Fruit fly (Drosophila melanogaster) S2 (cell line): ENCODE data around the gene HIPP1.

Experiments used
- CG8478 ChIP-seq: fragments of >200 bp; optimal IDR thresholded peaks from 2 replicates; lab custom pipeline; 2018
- CTCF ChIP-seq, 2 experiments: fragments of >200 bp; optimal IDR thresholded peaks; 2 replicates each; lab custom pipeline; 2018

DNA sequence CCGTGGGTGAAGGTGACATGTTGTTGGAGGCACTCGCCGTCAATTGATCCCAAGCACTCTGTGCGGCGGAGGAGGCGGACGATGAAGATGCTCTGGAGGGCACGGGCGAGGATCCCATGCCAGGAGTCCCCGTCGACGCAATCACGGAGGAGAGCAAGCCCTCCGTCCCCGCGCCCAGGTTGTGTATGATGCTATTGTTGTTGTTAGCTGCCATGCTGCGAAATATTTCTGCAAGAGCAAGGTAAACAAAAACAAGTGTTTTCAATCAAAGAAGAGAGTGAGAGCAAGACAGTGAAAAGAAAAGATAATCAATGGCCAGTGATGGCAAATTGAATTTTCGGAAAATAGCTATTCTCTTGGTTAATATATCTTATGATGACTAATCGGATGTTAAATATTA is 25.1 kb upstream of the HIPP1 start:
- TF ChIP-seq CG8478: no peak
- TF ChIP-seq CTCF (optimal IDR thresholded peaks at IDR 0.05; lab: Kevin White, UChicago): no peak
